Worm (Caenorhabditis elegans): ENCODE measurements around the gene F21G4.3.

DNA sequence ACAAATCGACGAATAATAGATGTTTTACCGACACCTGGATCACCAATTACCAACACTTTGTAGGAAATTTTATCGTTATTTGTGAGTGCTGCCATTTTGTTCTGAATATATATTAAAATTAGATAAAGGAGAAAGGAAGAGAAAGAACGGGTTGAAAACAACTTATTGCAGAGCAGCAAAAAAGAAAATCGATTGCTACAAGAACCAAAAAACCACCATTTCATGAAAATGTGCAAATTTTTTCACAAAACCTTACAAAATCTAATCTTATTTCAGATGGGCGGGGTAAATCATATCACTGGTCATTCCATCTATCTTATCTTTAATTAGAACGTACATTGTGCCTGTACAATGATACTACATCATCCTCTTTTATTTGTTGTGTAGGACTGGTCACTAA, 12.8 kb upstream of the F21G4.3 start, which contains the start of gene glo-1:
- TF ChIP-seq ama-1 (optimal IDR thresholded peaks at IDR 0.05) (no peak), F13H6.1 (tag; optimal IDR thresholded peaks at IDR 0.05) (no peak), K09A11.1 (tag; optimal IDR thresholded peaks at IDR 0.05; ENCODE audit: insufficient read depth) (no peak), syd-9 (tag; optimal IDR thresholded peaks at IDR 0.05) (no peak), pqm-1 (tag; optimal IDR thresholded peaks at IDR 0.05) (no peak), T23F11.4 (GFP tag; optimal IDR thresholded peaks at IDR 0.05) (no peak), ceh-6 (GFP tag; optimal IDR thresholded peaks at IDR 0.05) (no peak), ceh-18 (tag; optimal IDR thresholded peaks at IDR 0.05) (no peak), ztf-16 (tag; optimal IDR thresholded peaks at IDR 0.05) (no peak), npax-4 (tag; optimal IDR thresholded peaks at IDR 0.05) (no peak)

Measured in whole organism, late embryonic.